Fruit fly (Drosophila melanogaster) whole organism, embryonic: ENCODE measurements around the gene dx.

Source experiments
- BEAF-32 ChIP-seq: fragments of 200-800 bp; sonication (Bioruptor generic); optimal IDR thresholded peaks from 3 replicates; lab custom pipeline; 2017; ENCODE audit warnings: missing biosample characterization, missing genetic modification characterization, mild to moderate bottlenecking, moderate library complexity, missing genetic modification reagents
- Bgb ChIP-seq: fragments of 200-800 bp; sonication (Bioruptor generic); IDR thresholded peaks from 2 replicates; pipeline ENCODE4 v1.3.6; 2022; ENCODE audit warnings: missing biosample characterization, missing genetic modification characterization; ENCODE audit not compliant: partially characterized antibody
- CG10366 ChIP-seq: fragments of 200-800 bp; sonication (Bioruptor generic); IDR thresholded peaks from 2 replicates; pipeline ENCODE4 v1.3.6; 2022; ENCODE audit warnings: missing biosample characterization, missing genetic modification characterization
- CG10654 ChIP-seq: fragments of 200-800 bp; sonication (Bioruptor generic); optimal IDR thresholded peaks from 2 replicates; lab custom pipeline; 2016; ENCODE audit warnings: missing biosample characterization, missing genetic modification characterization
- CG11696 ChIP-seq: fragments of 200-800 bp; sonication (Bioruptor generic); IDR thresholded peaks from 2 replicates; pipeline ENCODE4 v1.3.6; 2022; ENCODE audit warnings: missing biosample characterization, missing genetic modification characterization
- CG13296 ChIP-seq: fragments of 200-800 bp; sonication (Bioruptor generic); optimal IDR thresholded peaks from 3 replicates; lab custom pipeline; 2018; ENCODE audit warnings: missing biosample characterization, mild to moderate bottlenecking, missing genetic modification characterization
- CG13775 ChIP-seq: fragments of 200-800 bp; sonication (Bioruptor generic); optimal IDR thresholded peaks from 3 replicates; lab custom pipeline; 2017; ENCODE audit warnings: missing biosample characterization, mild to moderate bottlenecking, missing genetic modification characterization
- CG15269 ChIP-seq: fragments of 200-800 bp; sonication (Bioruptor generic); optimal IDR thresholded peaks from 2 replicates; lab custom pipeline; 2018; ENCODE audit warnings: missing biosample characterization, mild to moderate bottlenecking, missing genetic modification characterization, moderate library complexity
- CG16813 ChIP-seq: fragments of 200-800 bp; sonication (Bioruptor generic); IDR thresholded peaks from 3 replicates; pipeline ENCODE4 v1.3.6; 2022; ENCODE audit warnings: missing biosample characterization, missing genetic modification characterization; ENCODE audit not compliant: partially characterized antibody
- CG17802 ChIP-seq: fragments of 200-800 bp; sonication (Bioruptor generic); optimal IDR thresholded peaks from 2 replicates; lab custom pipeline; 2018; ENCODE audit warnings: missing biosample characterization, mild to moderate bottlenecking, missing genetic modification characterization, moderate library complexity
- CG31441 ChIP-seq: fragments of 200-800 bp; sonication (Bioruptor generic); IDR thresholded peaks from 2 replicates; pipeline ENCODE4 v1.3.6; 2022; ENCODE audit warnings: missing biosample characterization, missing genetic modification characterization
- CG3847 ChIP-seq: fragments of 200-800 bp; sonication (Bioruptor generic); IDR thresholded peaks from 2 replicates; pipeline ENCODE4 v1.3.6; 2022; ENCODE audit warnings: missing biosample characterization, missing genetic modification characterization
- CG6791 ChIP-seq: fragments of 200-800 bp; sonication (Bioruptor generic); IDR thresholded peaks from 3 replicates; pipeline ENCODE4 v1.3.6; 2022; ENCODE audit warnings: missing biosample characterization, missing genetic modification characterization; ENCODE audit not compliant: partially characterized antibody
- CG7839 ChIP-seq: fragments of 200-800 bp; sonication (Bioruptor generic); optimal IDR thresholded peaks from 3 replicates; lab custom pipeline; 2018; ENCODE audit warnings: missing biosample characterization, mild to moderate bottlenecking, missing genetic modification characterization, moderate library complexity
- CG7963 ChIP-seq: fragments of 200-800 bp; sonication (Bioruptor generic); IDR thresholded peaks from 3 replicates; pipeline ENCODE4 v1.3.6; 2022; ENCODE audit warnings: missing biosample characterization, missing genetic modification characterization; ENCODE audit not compliant: partially characterized antibody
- CHES-1-like ChIP-seq: fragments of 200-800 bp; sonication (Bioruptor generic); optimal IDR thresholded peaks from 2 replicates; lab custom pipeline; 2016; ENCODE audit warnings: missing biosample characterization, missing genetic modification characterization
- Dbx ChIP-seq: fragments of 200-800 bp; sonication (Bioruptor generic); IDR thresholded peaks from 3 replicates; pipeline ENCODE4 v1.3.6; 2022; ENCODE audit warnings: missing biosample characterization, missing genetic modification characterization
- Doc3 ChIP-seq: fragments of 200-800 bp; sonication (Bioruptor generic); IDR thresholded peaks from 3 replicates; pipeline ENCODE4 v1.3.6; 2022; ENCODE audit warnings: missing biosample characterization, missing genetic modification characterization; ENCODE audit not compliant: partially characterized antibody
- Dp ChIP-seq: fragments of 200-800 bp; sonication (Bioruptor generic); optimal IDR thresholded peaks from 2 replicates; lab custom pipeline; 2018; ENCODE audit warnings: missing biosample characterization, mild to moderate bottlenecking, missing genetic modification characterization, moderate library complexity
- HmgZ ChIP-seq: fragments of 200-800 bp; sonication (Bioruptor generic); optimal IDR thresholded peaks from 2 replicates; lab custom pipeline; 2018; ENCODE audit warnings: missing biosample characterization, mild to moderate bottlenecking, missing genetic modification characterization
- Hr51 ChIP-seq, 2 experiments: fragments of 200-800 bp; sonication (Bioruptor generic); optimal IDR thresholded peaks; 2 replicates in 1 of 2; 3 replicates in 1 of 2; lab custom pipeline; 2016 to 2018; ENCODE audit warnings: missing biosample characterization in 2 of 2, missing genetic modification characterization in 2 of 2, mild to moderate bottlenecking in 1 of 2, moderate library complexity in 1 of 2
- MTF-1 ChIP-seq: fragments of 200-800 bp; sonication (Bioruptor generic); optimal IDR thresholded peaks from 2 replicates; lab custom pipeline; 2018; ENCODE audit warnings: missing biosample characterization, mild to moderate bottlenecking, missing genetic modification characterization, borderline replicate concordance
- Mrtf ChIP-seq: fragments of 200-800 bp; sonication (Bioruptor generic); IDR thresholded peaks from 3 replicates; pipeline ENCODE4 v1.3.6; 2022; ENCODE audit warnings: missing biosample characterization, missing genetic modification characterization
- Oli ChIP-seq: fragments of 200-800 bp; sonication (Bioruptor generic); optimal IDR thresholded peaks from 2 replicates; lab custom pipeline; 2018; ENCODE audit warnings: missing biosample characterization, mild to moderate bottlenecking, missing genetic modification characterization, moderate library complexity
- Ptx1 ChIP-seq: fragments of 200-800 bp; sonication (Bioruptor generic); IDR thresholded peaks from 2 replicates; pipeline ENCODE4 v1.3.6; 2022; ENCODE audit warnings: missing biosample characterization, missing genetic modification characterization
- Rx ChIP-seq: fragments of 200-800 bp; sonication (Bioruptor generic); IDR thresholded peaks from 2 replicates; pipeline ENCODE4 v1.3.6; 2022; ENCODE audit warnings: missing biosample characterization, missing genetic modification characterization
- Taf1 ChIP-seq: fragments of 200-800 bp; sonication (Bioruptor generic); IDR thresholded peaks from 2 replicates; pipeline ENCODE4 v1.3.6; 2022; ENCODE audit warnings: missing biosample characterization, missing genetic modification characterization
- al ChIP-seq: fragments of 200-800 bp; sonication (Bioruptor generic); IDR thresholded peaks from 2 replicates; pipeline ENCODE4 v1.3.6; 2022; ENCODE audit warnings: missing biosample characterization, missing genetic modification characterization
- ewg ChIP-seq: fragments of 200-800 bp; sonication (Bioruptor generic); optimal IDR thresholded peaks from 3 replicates; lab custom pipeline; 2017; ENCODE audit warnings: mild to moderate bottlenecking, missing biosample characterization, missing genetic modification reagents, missing genetic modification characterization
- fd3F ChIP-seq: fragments of 200-800 bp; sonication (Bioruptor generic); optimal IDR thresholded peaks from 2 replicates; lab custom pipeline; 2018; ENCODE audit warnings: missing biosample characterization, mild to moderate bottlenecking, missing genetic modification characterization, moderate library complexity
- fd64A ChIP-seq: fragments of 200-800 bp; sonication (Bioruptor generic); optimal IDR thresholded peaks from 3 replicates; lab custom pipeline; 2018; ENCODE audit warnings: missing biosample characterization, mild to moderate bottlenecking, missing genetic modification characterization
- fd96Cb ChIP-seq: fragments of 200-800 bp; sonication (Bioruptor generic); optimal IDR thresholded peaks from 2 replicates; lab custom pipeline; 2018; ENCODE audit warnings: missing biosample characterization, mild to moderate bottlenecking, missing genetic modification characterization, moderate library complexity
- fru ChIP-seq: fragments of >200 bp; optimal IDR thresholded peaks from 2 replicates; lab custom pipeline; 2017
- gce ChIP-seq: fragments of 200-800 bp; sonication (Bioruptor generic); IDR thresholded peaks from 3 replicates; pipeline ENCODE4 v1.3.6; 2022; ENCODE audit warnings: missing biosample characterization, missing genetic modification characterization
- gcm ChIP-seq: fragments of 200-800 bp; sonication (Bioruptor generic); optimal IDR thresholded peaks from 2 replicates; lab custom pipeline; 2019; ENCODE audit warnings: missing biosample characterization, mild to moderate bottlenecking, missing genetic modification characterization, moderate library complexity
- grn ChIP-seq: fragments of 200-800 bp; sonication (Bioruptor generic); optimal IDR thresholded peaks from 3 replicates; lab custom pipeline; 2017; ENCODE audit warnings: missing biosample characterization, missing genetic modification characterization
- klu ChIP-seq: fragments of 200-800 bp; sonication (Bioruptor generic); IDR thresholded peaks from 2 replicates; pipeline ENCODE4 v1.3.6; 2022; ENCODE audit warnings: missing biosample characterization, missing genetic modification characterization
- lilli ChIP-seq: fragments of 200-800 bp; sonication (Bioruptor generic); optimal IDR thresholded peaks from 3 replicates; lab custom pipeline; 2016; ENCODE audit warnings: missing biosample characterization, missing genetic modification characterization
- lmd ChIP-seq: fragments of 200-800 bp; sonication (Bioruptor generic); IDR thresholded peaks from 2 replicates; pipeline ENCODE4 v1.3.6; 2022; ENCODE audit warnings: missing biosample characterization, missing genetic modification characterization
- nau ChIP-seq: fragments of 200-800 bp; sonication (Bioruptor generic); optimal IDR thresholded peaks from 3 replicates; lab custom pipeline; 2017; ENCODE audit warnings: missing biosample characterization, mild to moderate bottlenecking, missing genetic modification characterization, missing genetic modification reagents
- nerfin-1 ChIP-seq: fragments of 200-800 bp; sonication (Bioruptor generic); optimal IDR thresholded peaks from 3 replicates; lab custom pipeline; 2019; ENCODE audit warnings: missing biosample characterization, mild to moderate bottlenecking, missing genetic modification characterization, moderate library complexity
- sens-2 ChIP-seq: fragments of 200-800 bp; sonication (Bioruptor generic); IDR thresholded peaks from 2 replicates; pipeline ENCODE4 v1.3.6; 2022; ENCODE audit warnings: missing biosample characterization, missing genetic modification characterization
- slp2 ChIP-seq: fragments of 200-800 bp; sonication (Bioruptor generic); optimal IDR thresholded peaks from 2 replicates; lab custom pipeline; 2016; ENCODE audit warnings: missing biosample characterization, missing genetic modification characterization
- sug ChIP-seq: fragments of 200-800 bp; optimal IDR thresholded peaks from 2 replicates; lab custom pipeline; 2019; ENCODE audit warnings: missing biosample characterization, mild to moderate bottlenecking, missing genetic modification characterization, moderate library complexity
- tin ChIP-seq: fragments of 200-800 bp; sonication (Bioruptor generic); optimal IDR thresholded peaks from 3 replicates; lab custom pipeline; 2016; ENCODE audit warnings: missing biosample characterization, missing genetic modification characterization
- usp ChIP-seq: fragments of >200 bp; optimal IDR thresholded peaks from 2 replicates; lab custom pipeline; 2017; ENCODE audit warnings: missing biosample characterization, missing genetic modification characterization
- vnd ChIP-seq: fragments of 200-800 bp; sonication (Bioruptor generic); IDR thresholded peaks from 3 replicates; pipeline ENCODE4 v1.3.6; 2022; ENCODE audit warnings: missing biosample characterization, missing genetic modification characterization; ENCODE audit not compliant: partially characterized antibody
- vvl ChIP-seq: fragments of 200-800 bp; sonication (Bioruptor generic); IDR thresholded peaks from 2 replicates; pipeline ENCODE4 v1.3.6; 2022; ENCODE audit warnings: missing biosample characterization, missing genetic modification characterization
- zen2 ChIP-seq: fragments of 200-800 bp; sonication (Bioruptor generic); IDR thresholded peaks from 3 replicates; pipeline ENCODE4 v1.3.6; 2022; ENCODE audit warnings: missing biosample characterization, missing genetic modification characterization; ENCODE audit not compliant: partially characterized antibody

The dx gene

dm6 chrX:6571234-6571915, 37.6 kb downstream of the dx start (continued):
- TF ChIP-seq tin (GFP tag; lab: Kevin White, UChicago), result peak; percentile 84
- peak; percentile 93 for TF ChIP-seq CG7839
- TF ChIP-seq CG16813 (GFP tag; lab: Robert Waterston, UW), result no peak
- peak; percentile 70 for TF ChIP-seq fd64A (GFP tag; lab: Kevin White, UChicago)
- TF ChIP-seq HmgZ, result peak; percentile 59
- TF ChIP-seq Hr51 (GFP tag; optimal IDR thresholded peaks at IDR 0.05; lab: Kevin White, UChicago), result peak; percentile 24 to 92
- TF ChIP-seq usp (GFP tag; lab: Kevin White, UChicago), result no peak
- TF ChIP-seq lilli (GFP tag; lab: Kevin White, UChicago), result peak; percentile 56
- peak; percentile 97 for TF ChIP-seq CG31441 (GFP tag; lab: Robert Waterston, UW)
- no peak for TF ChIP-seq CG7963 (GFP tag; lab: Robert Waterston, UW)
- peak; percentile 87 for TF ChIP-seq lmd (GFP tag; lab: Robert Waterston, UW)
- peak; percentile 61; the same call in 1 of the 2 replicates for TF ChIP-seq klu (GFP tag; lab: Robert Waterston, UW)
- peak; percentile 65 for TF ChIP-seq fd3F (GFP tag; lab: Kevin White, UChicago)
- peak; percentile 92 for TF ChIP-seq gcm (GFP tag; lab: Kevin White, UChicago)
- no peak for TF ChIP-seq gce
- peak; percentile 76 for TF ChIP-seq sug (tag; lab: Kevin White, UChicago)
- no peak for TF ChIP-seq BEAF-32
- peak; percentile 48; the same call in 1 of the 3 replicates for TF ChIP-seq Mrtf (GFP tag; lab: Robert Waterston, UW)
- peak; percentile 75 for TF ChIP-seq CG3847 (GFP tag; lab: Robert Waterston, UW)
- TF ChIP-seq Doc3 (GFP tag; lab: Robert Waterston, UW), result no peak
- TF ChIP-seq CG10654 (GFP tag; lab: Kevin White, UChicago), result peak; percentile 62
- TF ChIP-seq nau (GFP tag; lab: Kevin White, UChicago), result peak; percentile 86
- TF ChIP-seq slp2 (GFP tag; lab: Kevin White, UChicago), result peak; percentile 35
- TF ChIP-seq Ptx1 (GFP tag; lab: Robert Waterston, UW), result peak; percentile 83
- no peak for TF ChIP-seq vnd (GFP tag; lab: Robert Waterston, UW)
- TF ChIP-seq fd96Cb (tag; lab: Kevin White, UChicago), result peak; percentile 92
- TF ChIP-seq Oli, result peak; percentile 92
- TF ChIP-seq Dp, result no peak
- peak; percentile 92 for TF ChIP-seq CG11696 (GFP tag; lab: Robert Waterston, UW)
- TF ChIP-seq CHES-1-like (GFP tag; lab: Kevin White, UChicago), result no peak
- TF ChIP-seq fru (lab: Kevin White, UChicago), result no peak
- TF ChIP-seq CG15269 (tag; lab: Kevin White, UChicago), result peak; percentile 88
- peak; percentile 35; the same call in 1 of the 2 replicates for TF ChIP-seq Taf1 (GFP tag; lab: Robert Waterston, UW)
- no peak for TF ChIP-seq zen2
- TF ChIP-seq grn (GFP tag; lab: Kevin White, UChicago), result peak; percentile 10
- peak; percentile 53 for TF ChIP-seq CG17802 (tag; lab: Kevin White, UChicago)
- peak; percentile 84 for TF ChIP-seq CG13296 (GFP tag; lab: Kevin White, UChicago)
- TF ChIP-seq sens-2 (GFP tag; lab: Robert Waterston, UW), result peak; percentile 62; the same call in 1 of the 2 replicates
- peak; percentile 88 for TF ChIP-seq vvl (GFP tag; lab: Robert Waterston, UW)
- TF ChIP-seq CG13775 (GFP tag; lab: Kevin White, UChicago), result peak; percentile 86
- peak; percentile 97 for TF ChIP-seq MTF-1 (GFP tag; lab: Kevin White, UChicago)
- TF ChIP-seq nerfin-1 (tag; lab: Kevin White, UChicago), result peak; percentile 92
- TF ChIP-seq Bgb, result no peak
- 0 out of 3 replicates have a peak, but pooled peaks have one; percentile 5 for TF ChIP-seq CG6791 (GFP tag; lab: Robert Waterston, UW)
- TF ChIP-seq Dbx (GFP tag; lab: Robert Waterston, UW), result peak; percentile 64; the same call in 2 of the 3 replicates
- TF ChIP-seq Rx, result peak; percentile 79
- peak; percentile 59 for TF ChIP-seq CG10366 (GFP tag; lab: Robert Waterston, UW)
- peak; percentile 81 for TF ChIP-seq ewg (GFP tag; lab: Kevin White, UChicago)
- TF ChIP-seq al, result no peak
